Worm (Caenorhabditis elegans): ENCODE results near the gene pitr-6.

- no peak for TF ChIP-seq nhr-47 (tag; optimal IDR thresholded peaks at IDR 0.05)
- TF ChIP-seq elt-3 (tag; optimal IDR thresholded peaks at IDR 0.05), result no peak
- TF ChIP-seq ztf-11 (tag; optimal IDR thresholded peaks at IDR 0.05), result no peak
- TF ChIP-seq F16B12.6 (tag; optimal IDR thresholded peaks at IDR 0.05), result no peak
- TF ChIP-seq lsy-2 (tag; optimal IDR thresholded peaks at IDR 0.05), result no peak
- TF ChIP-seq zip-4 (GFP tag; optimal IDR thresholded peaks at IDR 0.05), result no peak
- TF ChIP-seq ama-1 (optimal IDR thresholded peaks at IDR 0.05), result no peak
Measured at ce11 chrII:12462244-12462643, 17.1 kb downstream of the pitr-6 start, which contains the start of gene F15A4.2.
